Worm (Caenorhabditis elegans): ENCODE measurements around the gene ced-4.

DNA sequence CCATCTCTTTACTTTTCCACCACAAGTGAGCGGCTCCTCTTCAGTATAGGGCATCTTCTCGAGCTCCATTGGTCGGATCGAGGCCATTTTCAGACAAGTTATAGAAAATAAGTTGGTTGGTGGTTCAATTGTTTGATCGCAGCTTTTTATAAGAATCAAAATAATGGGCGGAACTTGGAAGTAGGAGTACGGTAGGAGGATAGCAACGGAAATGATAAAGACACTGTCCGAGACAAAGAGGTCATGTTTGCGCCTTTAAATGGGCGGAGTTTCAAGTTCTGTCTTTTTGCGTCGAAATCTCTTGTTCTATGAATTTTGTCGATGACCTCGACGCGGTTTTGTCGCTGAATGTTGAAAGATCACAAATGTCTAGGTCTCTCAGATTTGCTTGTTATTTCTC lies 30.0 kb upstream of the ced-4 start, which contains the start of gene F26A1.8:
- TF ChIP-seq ttx-3 (tag; optimal IDR thresholded peaks at IDR 0.05) (no peak), pqm-1 (tag; optimal IDR thresholded peaks at IDR 0.05) (no peak), C38D4.7 (GFP tag; optimal IDR thresholded peaks at IDR 0.05) (no peak), hlh-6 (tag; optimal IDR thresholded peaks at IDR 0.05) (no peak), pat-9 (tag; optimal IDR thresholded peaks at IDR 0.05) (no peak), pha-4 (tag; optimal IDR thresholded peaks at IDR 0.05) (no peak), unc-86 (tag; optimal IDR thresholded peaks at IDR 0.05) (no peak), lim-6 (tag; optimal IDR thresholded peaks at IDR 0.05) (no peak), ets-4 (tag; optimal IDR thresholded peaks at IDR 0.05) (no peak), rnt-1 (tag; optimal IDR thresholded peaks at IDR 0.05) (no peak), C08G9.2 (tag; optimal IDR thresholded peaks at IDR 0.05) (no peak), hlh-13 (GFP tag; optimal IDR thresholded peaks at IDR 0.05) (no peak), dve-1 (tag; optimal IDR thresholded peaks at IDR 0.05) (no peak), ama-1 (optimal IDR thresholded peaks at IDR 0.05) (no peak)

All from whole organism, late embryonic.